Fruit fly (Drosophila melanogaster) whole organism, embryonic: ENCODE measurements around the gene kek6.

Experiments
- Antp ChIP-seq: fragments of 200-800 bp; sonication (Bioruptor generic); optimal IDR thresholded peaks from 3 replicates; lab custom pipeline; 2016; ENCODE audit warnings: missing biosample characterization, missing genetic modification characterization
- CG10979 ChIP-seq: fragments of 200-800 bp; sonication (Bioruptor generic); optimal IDR thresholded peaks from 2 replicates; lab custom pipeline; 2018; ENCODE audit warnings: missing biosample characterization, mild to moderate bottlenecking, missing genetic modification characterization, moderate library complexity
- CG13894 ChIP-seq: fragments of 200-800 bp; sonication (Bioruptor generic); optimal IDR thresholded peaks from 3 replicates; lab custom pipeline; 2018; ENCODE audit warnings: missing biosample characterization, mild to moderate bottlenecking, missing genetic modification characterization, moderate library complexity
- CG14441 ChIP-seq: fragments of 200-800 bp; sonication (Bioruptor generic); IDR thresholded peaks from 2 replicates; pipeline ENCODE4 v1.3.6; 2022; ENCODE audit warnings: missing biosample characterization, missing genetic modification characterization
- CG1603 ChIP-seq: fragments of 200-800 bp; sonication (Bioruptor generic); optimal IDR thresholded peaks from 2 replicates; lab custom pipeline; 2019; ENCODE audit warnings: missing biosample characterization, mild to moderate bottlenecking, missing genetic modification characterization, moderate library complexity
- CG16863 ChIP-seq: fragments of 200-800 bp; sonication (Bioruptor generic); optimal IDR thresholded peaks from 3 replicates; lab custom pipeline; 2016; ENCODE audit warnings: missing biosample characterization, missing genetic modification characterization
- CG18262 ChIP-seq: fragments of 200-800 bp; optimal IDR thresholded peaks from 3 replicates; lab custom pipeline; 2019; ENCODE audit warnings: missing biosample characterization, mild to moderate bottlenecking, missing genetic modification characterization, moderate library complexity
- CG2129 ChIP-seq: fragments of 200-800 bp; sonication (Bioruptor generic); IDR thresholded peaks from 2 replicates; pipeline ENCODE4 v1.3.6; 2022; ENCODE audit warnings: missing biosample characterization, missing genetic modification characterization; ENCODE audit not compliant: partially characterized antibody
- CG30020 ChIP-seq: fragments of 200-800 bp; optimal IDR thresholded peaks from 2 replicates; lab custom pipeline; 2019; ENCODE audit warnings: missing biosample characterization, mild to moderate bottlenecking, missing genetic modification characterization, moderate library complexity
- CG30403 ChIP-seq: fragments of 200-800 bp; sonication (Bioruptor generic); optimal IDR thresholded peaks from 3 replicates; lab custom pipeline; 2016; ENCODE audit warnings: missing biosample characterization, missing genetic modification characterization
- CG3163 ChIP-seq: fragments of 200-800 bp; sonication (Bioruptor generic); optimal IDR thresholded peaks from 3 replicates; lab custom pipeline; 2016; ENCODE audit warnings: missing biosample characterization, missing genetic modification characterization
- CG3847 ChIP-seq: fragments of 200-800 bp; sonication (Bioruptor generic); IDR thresholded peaks from 2 replicates; pipeline ENCODE4 v1.3.6; 2022; ENCODE audit warnings: missing biosample characterization, missing genetic modification characterization
- CG7357 ChIP-seq: fragments of 200-800 bp; sonication (Bioruptor generic); IDR thresholded peaks from 3 replicates; pipeline ENCODE4 v1.3.6; 2022; ENCODE audit warnings: missing biosample characterization, missing genetic modification characterization
- Camta ChIP-seq: fragments of 200-800 bp; sonication (Bioruptor generic); optimal IDR thresholded peaks from 2 replicates; lab custom pipeline; 2016; ENCODE audit warnings: missing biosample characterization, missing genetic modification characterization
- HLHmδ ChIP-seq: fragments of 200-800 bp; sonication (Bioruptor generic); optimal IDR thresholded peaks from 2 replicates; lab custom pipeline; 2018; ENCODE audit warnings: missing biosample characterization, mild to moderate bottlenecking, missing genetic modification characterization, moderate library complexity
- Jarid2 ChIP-seq: fragments of 200-800 bp; sonication (Bioruptor generic); optimal IDR thresholded peaks from 3 replicates; lab custom pipeline; 2017; ENCODE audit warnings: mild to moderate bottlenecking, missing biosample characterization, missing genetic modification reagents, missing genetic modification characterization
- Kr ChIP-seq: fragments of 200-800 bp; sonication (Bioruptor generic); optimal IDR thresholded peaks from 2 replicates; lab custom pipeline; 2017; ENCODE audit warnings: missing biosample characterization, mild to moderate bottlenecking, missing genetic modification characterization
- Mad ChIP-seq: fragments of 200-800 bp; sonication (Bioruptor generic); optimal IDR thresholded peaks from 2 replicates; lab custom pipeline; 2016; ENCODE audit warnings: missing biosample characterization, missing genetic modification characterization
- Neu2 ChIP-seq: fragments of 200-800 bp; sonication (Bioruptor generic); optimal IDR thresholded peaks from 3 replicates; lab custom pipeline; 2016; ENCODE audit warnings: missing biosample characterization, missing genetic modification characterization, borderline replicate concordance
- Pdp1 ChIP-seq, 2 experiments: fragments of 200-800 bp; sonication (Bioruptor generic); optimal IDR thresholded peaks; 3 replicates each; lab custom pipeline; 2016; ENCODE audit warnings: missing biosample characterization in 2 of 2, missing genetic modification characterization in 2 of 2, mild to moderate bottlenecking in 1 of 2, moderate library complexity in 1 of 2
- Six4 ChIP-seq: fragments of 200-800 bp; sonication (Bioruptor generic); optimal IDR thresholded peaks from 2 replicates; lab custom pipeline; 2016; ENCODE audit warnings: missing biosample characterization, missing genetic modification characterization
- Sox102F ChIP-seq: fragments of 200-800 bp; sonication (Bioruptor generic); optimal IDR thresholded peaks from 2 replicates; lab custom pipeline; 2018; ENCODE audit warnings: missing biosample characterization, mild to moderate bottlenecking, missing genetic modification characterization, moderate library complexity
- Ssrp ChIP-seq: fragments of 200-800 bp; sonication (Bioruptor generic); optimal IDR thresholded peaks from 2 replicates; lab custom pipeline; 2018; ENCODE audit warnings: missing biosample characterization, mild to moderate bottlenecking, missing genetic modification characterization, moderate library complexity
- TFAM ChIP-seq: fragments of 200-800 bp; sonication (Bioruptor generic); optimal IDR thresholded peaks from 2 replicates; lab custom pipeline; 2017; ENCODE audit warnings: missing biosample characterization, missing genetic modification characterization, inconsistent platforms
- Xbp1 ChIP-seq: fragments of 200-800 bp; sonication (Bioruptor generic); optimal IDR thresholded peaks from 3 replicates; lab custom pipeline; 2016; ENCODE audit warnings: missing biosample characterization, mild to moderate bottlenecking, missing genetic modification characterization
- Xrp1 ChIP-seq: fragments of 200-800 bp; sonication (Bioruptor generic); IDR thresholded peaks from 2 replicates; pipeline ENCODE4 v1.3.6; 2022; ENCODE audit warnings: missing biosample characterization, missing genetic modification characterization
- ara ChIP-seq: fragments of 200-800 bp; sonication (Bioruptor generic); IDR thresholded peaks from 2 replicates; pipeline ENCODE4 v1.3.6; 2022; ENCODE audit warnings: missing biosample characterization, missing genetic modification characterization
- br ChIP-seq: fragments of >200 bp; optimal IDR thresholded peaks from 2 replicates; lab custom pipeline; 2017
- cg ChIP-seq: fragments of 200-800 bp; sonication (Bioruptor generic); optimal IDR thresholded peaks from 3 replicates; lab custom pipeline; 2019; ENCODE audit warnings: missing biosample characterization, mild to moderate bottlenecking, missing genetic modification characterization, moderate library complexity
- chif ChIP-seq, 2 experiments: fragments of 200-800 bp; sonication (Bioruptor generic); optimal IDR thresholded peaks; 3 replicates each; lab custom pipeline; 2016; ENCODE audit warnings: missing biosample characterization in 2 of 2, missing genetic modification characterization in 2 of 2
- chm ChIP-seq: fragments of 200-800 bp; sonication (Bioruptor generic); IDR thresholded peaks from 2 replicates; pipeline ENCODE4 v1.3.6; 2022; ENCODE audit warnings: missing biosample characterization, missing genetic modification characterization
- chn ChIP-seq: fragments of 200-800 bp; sonication (Bioruptor generic); optimal IDR thresholded peaks from 2 replicates; lab custom pipeline; 2016; ENCODE audit warnings: missing biosample characterization, missing genetic modification characterization
- ci ChIP-seq: fragments of 200-800 bp; sonication (Bioruptor generic); IDR thresholded peaks from 3 replicates; pipeline ENCODE4 v1.3.6; 2022; ENCODE audit warnings: missing biosample characterization, missing genetic modification characterization
- danr ChIP-seq: fragments of 200-800 bp; sonication (Bioruptor generic); IDR thresholded peaks from 2 replicates; pipeline ENCODE4 v1.3.6; 2022; ENCODE audit warnings: missing biosample characterization, missing genetic modification characterization
- gem ChIP-seq: fragments of 200-800 bp; sonication (Bioruptor generic); optimal IDR thresholded peaks from 2 replicates; lab custom pipeline; 2019; ENCODE audit warnings: missing biosample characterization, mild to moderate bottlenecking, missing genetic modification characterization, moderate library complexity
- grn ChIP-seq: fragments of 200-800 bp; sonication (Bioruptor generic); optimal IDR thresholded peaks from 3 replicates; lab custom pipeline; 2017; ENCODE audit warnings: missing biosample characterization, missing genetic modification characterization
- hth ChIP-seq: fragments of >200 bp; optimal IDR thresholded peaks from 2 replicates; lab custom pipeline; 2017; ENCODE audit warnings: inconsistent platforms
- knrl ChIP-seq: fragments of 200-800 bp; sonication (Bioruptor generic); IDR thresholded peaks from 3 replicates; pipeline ENCODE4 v1.3.6; 2022; ENCODE audit warnings: missing biosample characterization, missing genetic modification characterization; ENCODE audit not compliant: partially characterized antibody
- lola ChIP-seq, 3 experiments: fragments of >200 bp in 2 of 3; fragments of 200-800 bp in 1 of 3; sonication (Bioruptor generic) in 1 of 3; optimal IDR thresholded peaks; 2 replicates each; lab custom pipeline; 2017 to 2019; ENCODE audit warnings: missing biosample characterization in 3 of 3, missing genetic modification characterization in 3 of 3, mild to moderate bottlenecking in 1 of 3, moderate library complexity in 1 of 3
- luna ChIP-seq: fragments of 200-800 bp; sonication (Bioruptor generic); optimal IDR thresholded peaks from 2 replicates; lab custom pipeline; 2016; ENCODE audit warnings: missing biosample characterization, missing genetic modification characterization
- nmo ChIP-seq: fragments of 200-800 bp; sonication (Bioruptor generic); optimal IDR thresholded peaks from 2 replicates; lab custom pipeline; 2018; ENCODE audit warnings: missing biosample characterization, mild to moderate bottlenecking, missing genetic modification characterization, moderate library complexity
- pfk ChIP-seq: fragments of 200-800 bp; sonication (Bioruptor generic); optimal IDR thresholded peaks from 2 replicates; lab custom pipeline; 2018; ENCODE audit warnings: missing biosample characterization, mild to moderate bottlenecking, missing genetic modification characterization, moderate library complexity
- phol ChIP-seq: fragments of 200-800 bp; sonication (Bioruptor generic); optimal IDR thresholded peaks from 3 replicates; lab custom pipeline; 2018; ENCODE audit warnings: missing biosample characterization, mild to moderate bottlenecking, missing genetic modification characterization, moderate library complexity
- ranshi ChIP-seq: fragments of 200-800 bp; sonication (Bioruptor generic); IDR thresholded peaks from 2 replicates; pipeline ENCODE4 v1.3.6; 2022; ENCODE audit warnings: missing biosample characterization, missing genetic modification characterization
- row ChIP-seq: fragments of 200-800 bp; sonication (Bioruptor generic); IDR thresholded peaks from 3 replicates; pipeline ENCODE4 v1.3.6; 2022; ENCODE audit warnings: missing biosample characterization, missing genetic modification characterization
- sd ChIP-seq: fragments of 200-800 bp; sonication (Bioruptor generic); optimal IDR thresholded peaks from 3 replicates; lab custom pipeline; 2018; ENCODE audit warnings: missing biosample characterization, mild to moderate bottlenecking, missing genetic modification characterization, moderate library complexity
- sisA ChIP-seq: fragments of 200-800 bp; sonication (Bioruptor generic); IDR thresholded peaks from 2 replicates; pipeline ENCODE4 v1.3.6; 2022; ENCODE audit warnings: missing biosample characterization, missing genetic modification characterization
- slou ChIP-seq: fragments of 200-800 bp; sonication (Bioruptor generic); optimal IDR thresholded peaks from 3 replicates; lab custom pipeline; 2016; ENCODE audit warnings: missing biosample characterization, missing genetic modification characterization
- sr ChIP-seq: fragments of 200-800 bp; sonication (Bioruptor generic); IDR thresholded peaks from 3 replicates; pipeline ENCODE4 v1.3.6; 2022; ENCODE audit warnings: missing biosample characterization, missing genetic modification characterization
- wor ChIP-seq: fragments of 200-800 bp; sonication (Bioruptor generic); IDR thresholded peaks from 2 replicates; pipeline ENCODE4 v1.3.6; 2022; ENCODE audit warnings: missing biosample characterization, missing genetic modification characterization

Gene kek6

dm6 chr3R:31690439-31690838, 68.5 kb downstream of the kek6 start (continued):
- TF ChIP-seq Kr (GFP tag; lab: Kevin White, UChicago) (no peak), CG18262 (tag; lab: Kevin White, UChicago) (no peak), gem (tag; lab: Kevin White, UChicago) (no peak), chn (GFP tag; lab: Kevin White, UChicago) (peak; percentile 11), Jarid2 (GFP tag; lab: Kevin White, UChicago) (no peak), sr (GFP tag; lab: Robert Waterston, UW) (no peak), slou (no peak), CG14441 (GFP tag; lab: Robert Waterston, UW) (no peak), TFAM (no peak), Mad (GFP tag; lab: Kevin White, UChicago) (no peak), grn (GFP tag; lab: Kevin White, UChicago) (peak; percentile 93), HLHmδ (GFP tag; lab: Kevin White, UChicago) (no peak), CG2129 (GFP tag; lab: Robert Waterston, UW) (no peak), knrl (GFP tag; lab: Robert Waterston, UW) (no peak), danr (GFP tag; lab: Robert Waterston, UW) (no peak), chif (GFP tag; optimal IDR thresholded peaks at IDR 0.05; lab: Kevin White, UChicago) (no peak), luna (GFP tag; lab: Kevin White, UChicago) (no peak), chm (GFP tag; lab: Robert Waterston, UW) (peak; percentile 58; the same call in 1 of the 2 replicates), CG3163 (GFP tag; lab: Kevin White, UChicago) (no peak), Six4 (GFP tag; lab: Kevin White, UChicago) (no peak), pfk (GFP tag; lab: Kevin White, UChicago) (peak; percentile 87), CG30020 (tag; lab: Kevin White, UChicago) (no peak), CG13894 (tag; lab: Kevin White, UChicago) (no peak), wor (no peak), cg (peak; percentile 86), ranshi (GFP tag; lab: Robert Waterston, UW) (no peak), CG3847 (GFP tag; lab: Robert Waterston, UW) (no peak), br (lab: Kevin White, UChicago) (no peak)

DNA sequence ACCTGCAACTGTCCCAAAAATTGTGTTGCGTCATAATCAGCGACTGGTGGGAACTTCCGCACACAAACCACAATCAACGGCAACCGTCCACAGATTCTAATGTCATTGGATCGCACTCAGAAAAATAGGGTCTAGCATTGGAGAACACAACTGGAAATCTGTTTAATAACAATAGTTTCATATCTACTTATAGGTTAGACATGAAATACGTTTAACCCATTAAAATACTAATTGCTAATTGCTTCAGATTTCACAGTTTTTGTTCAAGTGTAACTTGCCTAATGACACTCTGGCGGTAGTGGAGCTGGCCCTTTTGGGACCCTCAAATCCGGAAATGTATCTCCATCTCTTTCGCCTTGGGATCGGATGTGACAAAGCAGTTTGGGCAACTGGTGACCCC, 74.7 kb downstream of the kek6 start:
- TF ChIP-seq CG18262 (tag; lab: Kevin White, UChicago) (peak; percentile 29), Sox102F (peak; percentile 16), Camta (no peak), ci (GFP tag; lab: Robert Waterston, UW) (0 out of 3 replicates have a peak, but pooled peaks have one; percentile 13), Ssrp (tag; lab: Kevin White, UChicago) (peak; percentile 7), Pdp1 (GFP tag; optimal IDR thresholded peaks at IDR 0.05; lab: Kevin White, UChicago) (peak; percentile 4 to 57), CG2129 (GFP tag; lab: Robert Waterston, UW) (no peak), sisA (GFP tag; lab: Robert Waterston, UW) (peak; percentile 33; the same call in 1 of the 2 replicates), luna (GFP tag; lab: Kevin White, UChicago) (no peak), Xbp1 (GFP tag; lab: Kevin White, UChicago) (peak; percentile 22), sd (tag; lab: Kevin White, UChicago) (no peak), Xrp1 (GFP tag; lab: Robert Waterston, UW) (peak; percentile 64), ara (GFP tag; lab: Robert Waterston, UW) (0 out of 2 replicates have a peak, but pooled peaks have one; percentile 41), CG16863 (peak; percentile 11), CG7357 (GFP tag; lab: Robert Waterston, UW) (peak; percentile 18; the same call in 1 of the 3 replicates), phol (tag; lab: Kevin White, UChicago) (peak; percentile 6), hth (no peak), Antp (GFP tag; lab: Kevin White, UChicago) (peak; percentile 28), Neu2 (GFP tag; lab: Kevin White, UChicago) (no peak), nmo (peak; percentile 32), CG30403 (GFP tag; lab: Kevin White, UChicago) (peak; percentile 18), row (GFP tag; lab: Robert Waterston, UW) (peak; percentile 50; the same call in 2 of the 3 replicates), CG1603 (tag; lab: Kevin White, UChicago) (peak; percentile 69), CG10979 (tag; lab: Kevin White, UChicago) (peak; percentile 33), lola (GFP tag; optimal IDR thresholded peaks at IDR 0.05; lab: Kevin White, UChicago) (peak in 1 of 3 experiments; percentile 54)
